Worm (Caenorhabditis elegans): ENCODE data around the gene C42D4.18.

- TF ChIP-seq tab-1 (GFP tag; IDR thresholded peaks at IDR 0.05) (no peak), ztf-23 (GFP tag; IDR thresholded peaks at IDR 0.05) (no peak), ref-1 (GFP tag; conservative IDR thresholded peaks at IDR 0.05) (no peak), flt-1 (GFP tag; IDR thresholded peaks at IDR 0.05) (no peak), T22C8.4 (GFP tag; IDR thresholded peaks at IDR 0.05) (no peak)
Observed at ce11 chrIV:7212769-7213168, 46.2 kb downstream of the C42D4.18 start.
